Worm (Caenorhabditis elegans): ENCODE data around the gene set-2.

Gene set-2

ce11 chrIII:4873395-4873794 is 56.6 kb downstream of the set-2 start:
- TF ChIP-seq sea-1 (GFP tag; conservative IDR thresholded peaks at IDR 0.05) (no peak), hnd-1 (tag; optimal IDR thresholded peaks at IDR 0.05) (no peak)
